Fruit fly (Drosophila melanogaster) whole organism, embryonic: ENCODE results near the gene CG43184.

ENCODE experiments used
- Bgb ChIP-seq: fragments of 200-800 bp; sonication (Bioruptor generic); IDR thresholded peaks from 2 replicates; pipeline ENCODE4 v1.3.6; 2022; ENCODE audit warnings: missing biosample characterization, missing genetic modification characterization; ENCODE audit not compliant: partially characterized antibody
- Bteb2 ChIP-seq: fragments of 200-800 bp; sonication (Bioruptor generic); optimal IDR thresholded peaks from 2 replicates; lab custom pipeline; 2016; ENCODE audit warnings: missing biosample characterization, missing genetic modification characterization
- CG10321 ChIP-seq: fragments of 200-800 bp; sonication (Bioruptor generic); IDR thresholded peaks from 2 replicates; pipeline ENCODE4 v1.3.6; 2022; ENCODE audit warnings: missing biosample characterization, missing genetic modification characterization
- CG11560 ChIP-seq: fragments of 200-800 bp; sonication (Bioruptor generic); IDR thresholded peaks from 3 replicates; pipeline ENCODE4 v1.3.6; 2022; ENCODE audit warnings: missing biosample characterization, missing genetic modification characterization
- CG11696 ChIP-seq: fragments of 200-800 bp; sonication (Bioruptor generic); IDR thresholded peaks from 2 replicates; pipeline ENCODE4 v1.3.6; 2022; ENCODE audit warnings: missing biosample characterization, missing genetic modification characterization
- CG15479 ChIP-seq: fragments of 200-800 bp; sonication (Bioruptor generic); optimal IDR thresholded peaks from 3 replicates; lab custom pipeline; 2019; ENCODE audit warnings: missing biosample characterization, mild to moderate bottlenecking, missing genetic modification characterization, moderate library complexity
- CG17361 ChIP-seq: fragments of 200-800 bp; sonication (Bioruptor generic); IDR thresholded peaks from 3 replicates; pipeline ENCODE4 v1.3.6; 2022; ENCODE audit warnings: missing biosample characterization, missing genetic modification characterization
- CG17385 ChIP-seq: fragments of 200-800 bp; sonication (Bioruptor generic); optimal IDR thresholded peaks from 3 replicates; lab custom pipeline; 2018; ENCODE audit warnings: missing biosample characterization, mild to moderate bottlenecking, missing genetic modification characterization
- CG18011 ChIP-seq: fragments of 200-800 bp; sonication (Bioruptor generic); optimal IDR thresholded peaks from 2 replicates; lab custom pipeline; 2017; ENCODE audit warnings: missing biosample characterization, missing genetic modification characterization, mild to moderate bottlenecking, moderate library complexity, missing genotype
- CG18476 ChIP-seq: fragments of 200-800 bp; sonication (Bioruptor generic); optimal IDR thresholded peaks from 2 replicates; lab custom pipeline; 2016; ENCODE audit warnings: missing biosample characterization, mild to moderate bottlenecking, missing genetic modification characterization
- CG2120 ChIP-seq: fragments of 200-800 bp; sonication (Bioruptor generic); optimal IDR thresholded peaks from 3 replicates; lab custom pipeline; 2016; ENCODE audit warnings: missing biosample characterization, missing genetic modification characterization
- CG32772 ChIP-seq: fragments of 200-800 bp; sonication (Bioruptor generic); IDR thresholded peaks from 2 replicates; pipeline ENCODE4 v1.3.6; 2022; ENCODE audit warnings: missing biosample characterization, missing genetic modification characterization
- CG4360 ChIP-seq: fragments of 200-800 bp; sonication (Bioruptor generic); IDR thresholded peaks from 2 replicates; pipeline ENCODE4 v1.3.6; 2022; ENCODE audit warnings: missing biosample characterization, missing genetic modification characterization
- CG43689 ChIP-seq: fragments of 200-800 bp; sonication (Bioruptor generic); IDR thresholded peaks from 2 replicates; pipeline ENCODE4 v1.3.6; 2022; ENCODE audit warnings: missing biosample characterization, missing genetic modification characterization
- CG4404 ChIP-seq: fragments of 200-800 bp; sonication (Bioruptor generic); IDR thresholded peaks from 2 replicates; pipeline ENCODE4 v1.3.6; 2022; ENCODE audit warnings: missing biosample characterization, missing genetic modification characterization
- CG6683 ChIP-seq: fragments of 200-800 bp; sonication (Bioruptor generic); optimal IDR thresholded peaks from 2 replicates; lab custom pipeline; 2017; ENCODE audit warnings: missing biosample characterization, mild to moderate bottlenecking, missing genetic modification characterization, missing genetic modification reagents
- CG6765 ChIP-seq: fragments of 200-800 bp; sonication (Bioruptor generic); optimal IDR thresholded peaks from 3 replicates; lab custom pipeline; 2017; ENCODE audit warnings: missing biosample characterization, mild to moderate bottlenecking, missing genetic modification characterization
- CG6813 ChIP-seq: fragments of 200-800 bp; sonication (Bioruptor generic); optimal IDR thresholded peaks from 2 replicates; lab custom pipeline; 2017; ENCODE audit warnings: missing biosample characterization, missing genetic modification characterization, mild to moderate bottlenecking, moderate library complexity, missing genetic modification reagents
- CG8281 ChIP-seq: fragments of 200-800 bp; sonication (Bioruptor generic); optimal IDR thresholded peaks from 2 replicates; lab custom pipeline; 2018; ENCODE audit warnings: missing biosample characterization, mild to moderate bottlenecking, missing genetic modification characterization, moderate library complexity
- Dad ChIP-seq: fragments of 200-800 bp; sonication (Bioruptor generic); optimal IDR thresholded peaks from 3 replicates; lab custom pipeline; 2016; ENCODE audit warnings: missing biosample characterization, missing genetic modification characterization
- Dbx ChIP-seq: fragments of 200-800 bp; sonication (Bioruptor generic); IDR thresholded peaks from 3 replicates; pipeline ENCODE4 v1.3.6; 2022; ENCODE audit warnings: missing biosample characterization, missing genetic modification characterization
- Deaf1 ChIP-seq: fragments of 200-800 bp; optimal IDR thresholded peaks from 3 replicates; lab custom pipeline; 2019; ENCODE audit warnings: missing biosample characterization, mild to moderate bottlenecking, missing genetic modification characterization, moderate library complexity
- HmgD ChIP-seq: fragments of 200-800 bp; sonication (Bioruptor generic); optimal IDR thresholded peaks from 3 replicates; lab custom pipeline; 2016; ENCODE audit warnings: missing biosample characterization, missing genetic modification characterization
- Hr78 ChIP-seq, 2 experiments: fragments of 200-800 bp in 1 of 2; fragments of >200 bp in 1 of 2; sonication (Bioruptor generic) in 1 of 2; optimal IDR thresholded peaks; 2 replicates each; lab custom pipeline; 2017 to 2019; ENCODE audit warnings: missing biosample characterization in 2 of 2, missing genetic modification characterization in 2 of 2, mild to moderate bottlenecking in 1 of 2, moderate library complexity in 1 of 2
- Hsf ChIP-seq: fragments of 200-800 bp; sonication (Bioruptor generic); optimal IDR thresholded peaks from 3 replicates; lab custom pipeline; 2016; ENCODE audit warnings: missing biosample characterization, missing genetic modification characterization
- MTF-1 ChIP-seq: fragments of 200-800 bp; sonication (Bioruptor generic); optimal IDR thresholded peaks from 2 replicates; lab custom pipeline; 2018; ENCODE audit warnings: missing biosample characterization, mild to moderate bottlenecking, missing genetic modification characterization, borderline replicate concordance
- Mrtf ChIP-seq: fragments of 200-800 bp; sonication (Bioruptor generic); IDR thresholded peaks from 3 replicates; pipeline ENCODE4 v1.3.6; 2022; ENCODE audit warnings: missing biosample characterization, missing genetic modification characterization
- Poxn ChIP-seq: fragments of 200-800 bp; sonication (Bioruptor generic); IDR thresholded peaks from 2 replicates; pipeline ENCODE4 v1.3.6; 2022; ENCODE audit warnings: missing biosample characterization, missing genetic modification characterization
- Sox100B ChIP-seq: fragments of 200-800 bp; sonication (Bioruptor generic); optimal IDR thresholded peaks from 3 replicates; lab custom pipeline; 2018; ENCODE audit warnings: missing biosample characterization, mild to moderate bottlenecking, missing genetic modification characterization
- Usf ChIP-seq: fragments of 200-800 bp; sonication (Bioruptor generic); optimal IDR thresholded peaks from 2 replicates; lab custom pipeline; 2017; ENCODE audit warnings: missing genotype, missing biosample characterization, missing genetic modification characterization
- Vsx1 ChIP-seq: fragments of 200-800 bp; sonication (Bioruptor generic); optimal IDR thresholded peaks from 2 replicates; lab custom pipeline; 2017; ENCODE audit warnings: missing biosample characterization, mild to moderate bottlenecking, missing genetic modification characterization, missing genetic modification reagents
- Xbp1 ChIP-seq: fragments of 200-800 bp; sonication (Bioruptor generic); optimal IDR thresholded peaks from 3 replicates; lab custom pipeline; 2016; ENCODE audit warnings: missing biosample characterization, mild to moderate bottlenecking, missing genetic modification characterization
- al ChIP-seq: fragments of 200-800 bp; sonication (Bioruptor generic); IDR thresholded peaks from 2 replicates; pipeline ENCODE4 v1.3.6; 2022; ENCODE audit warnings: missing biosample characterization, missing genetic modification characterization
- ash1 ChIP-seq: fragments of 200-800 bp; sonication (Bioruptor generic); optimal IDR thresholded peaks from 2 replicates; lab custom pipeline; 2018; ENCODE audit warnings: missing biosample characterization, mild to moderate bottlenecking, missing genetic modification characterization
- ato ChIP-seq: fragments of 200-800 bp; sonication (Bioruptor generic); IDR thresholded peaks from 2 replicates; pipeline ENCODE4 v1.3.6; 2022; ENCODE audit warnings: missing biosample characterization, missing genetic modification characterization; ENCODE audit not compliant: partially characterized antibody
- bowl ChIP-seq: fragments of 200-800 bp; sonication (Bioruptor generic); IDR thresholded peaks from 2 replicates; pipeline ENCODE4 v1.3.6; 2022; ENCODE audit warnings: missing biosample characterization, missing genetic modification characterization
- br ChIP-seq: fragments of >200 bp; optimal IDR thresholded peaks from 2 replicates; lab custom pipeline; 2017
- chinmo ChIP-seq: fragments of 200-800 bp; sonication (Bioruptor generic); IDR thresholded peaks from 4 replicates; pipeline ENCODE4 v1.3.6; 2022; ENCODE audit warnings: missing biosample characterization, missing genetic modification characterization; ENCODE audit not compliant: partially characterized antibody
- dan ChIP-seq: fragments of 200-800 bp; sonication (Bioruptor generic); IDR thresholded peaks from 2 replicates; pipeline ENCODE4 v1.3.6; 2022; ENCODE audit warnings: missing biosample characterization, missing genetic modification characterization
- dmrt11E ChIP-seq: fragments of 200-800 bp; sonication (Bioruptor generic); optimal IDR thresholded peaks from 3 replicates; lab custom pipeline; 2018; ENCODE audit warnings: missing biosample characterization, mild to moderate bottlenecking, missing genetic modification characterization, moderate library complexity
- fru ChIP-seq: fragments of >200 bp; optimal IDR thresholded peaks from 2 replicates; lab custom pipeline; 2017
- grn ChIP-seq: fragments of 200-800 bp; sonication (Bioruptor generic); optimal IDR thresholded peaks from 3 replicates; lab custom pipeline; 2017; ENCODE audit warnings: missing biosample characterization, missing genetic modification characterization
- hth ChIP-seq: fragments of >200 bp; optimal IDR thresholded peaks from 2 replicates; lab custom pipeline; 2017; ENCODE audit warnings: inconsistent platforms
- lmd ChIP-seq: fragments of 200-800 bp; sonication (Bioruptor generic); IDR thresholded peaks from 2 replicates; pipeline ENCODE4 v1.3.6; 2022; ENCODE audit warnings: missing biosample characterization, missing genetic modification characterization
- otp ChIP-seq: fragments of 200-800 bp; sonication (Bioruptor generic); IDR thresholded peaks from 3 replicates; pipeline ENCODE4, ENCODE4 v1.3.6; 2022; ENCODE audit warnings: missing biosample characterization, missing genetic modification characterization
- slp2 ChIP-seq: fragments of 200-800 bp; sonication (Bioruptor generic); optimal IDR thresholded peaks from 2 replicates; lab custom pipeline; 2016; ENCODE audit warnings: missing biosample characterization, missing genetic modification characterization
- sna ChIP-seq: fragments of 200-800 bp; sonication (Bioruptor generic); IDR thresholded peaks from 2 replicates; pipeline ENCODE4 v1.3.6; 2022; ENCODE audit warnings: missing biosample characterization, missing genetic modification characterization; ENCODE audit not compliant: partially characterized antibody
- sr ChIP-seq: fragments of 200-800 bp; sonication (Bioruptor generic); IDR thresholded peaks from 3 replicates; pipeline ENCODE4 v1.3.6; 2022; ENCODE audit warnings: missing biosample characterization, missing genetic modification characterization
- tio ChIP-seq: fragments of 200-800 bp; sonication (Bioruptor generic); optimal IDR thresholded peaks from 2 replicates; lab custom pipeline; 2017; ENCODE audit warnings: missing biosample characterization, missing genetic modification characterization, inconsistent platforms
- usp ChIP-seq: fragments of >200 bp; optimal IDR thresholded peaks from 2 replicates; lab custom pipeline; 2017; ENCODE audit warnings: missing biosample characterization, missing genetic modification characterization
- yki ChIP-seq: fragments of >200 bp; optimal IDR thresholded peaks from 3 replicates; lab custom pipeline; 2018
- zfh1 ChIP-seq: fragments of 200-800 bp; sonication (Bioruptor generic); IDR thresholded peaks from 3 replicates; pipeline ENCODE4 v1.3.6; 2022; ENCODE audit warnings: missing biosample characterization, missing genetic modification characterization

The CG43184 gene

DNA sequence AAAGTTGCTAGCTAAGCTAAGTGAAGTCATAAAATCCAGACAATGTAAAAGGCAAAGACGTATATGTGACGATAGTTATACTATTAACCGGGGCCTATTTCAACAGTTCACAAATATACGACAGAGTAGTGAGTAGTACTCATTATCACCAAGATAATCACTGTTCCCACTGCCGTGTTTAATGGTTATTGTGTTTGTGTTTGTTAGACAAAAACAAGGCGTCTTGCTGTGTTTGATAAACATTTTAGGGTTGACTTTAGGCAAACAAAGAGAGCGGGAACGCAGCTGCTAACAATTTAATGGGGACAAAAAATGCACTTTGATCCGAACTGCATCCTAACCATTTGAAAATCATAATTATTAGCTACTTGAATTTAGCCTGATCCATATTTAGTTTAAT lies 27.9 kb downstream of the CG43184 start (continued):
- TF ChIP-seq Deaf1 (tag; lab: Kevin White, UChicago) (peak; percentile 2), CG4404 (no peak), bowl (GFP tag; lab: Robert Waterston, UW) (no peak), sr (GFP tag; lab: Robert Waterston, UW) (no peak), sna (GFP tag; lab: Robert Waterston, UW) (no peak), CG6683 (peak; percentile 10), Dad (GFP tag; lab: Kevin White, UChicago) (peak; percentile 43), CG15479 (GFP tag; lab: Kevin White, UChicago) (peak; percentile 54), Hsf (GFP tag; lab: Kevin White, UChicago) (peak; percentile 31), Poxn (GFP tag; lab: Robert Waterston, UW) (no peak), Mrtf (GFP tag; lab: Robert Waterston, UW) (no peak), CG10321 (GFP tag; lab: Robert Waterston, UW) (no peak), MTF-1 (GFP tag; lab: Kevin White, UChicago) (peak; percentile 91), Usf (peak; percentile 19), lmd (no peak), zfh1 (peak; percentile 51; the same call in 1 of the 3 replicates), CG11560 (tag; lab: Robert Waterston, UW) (no peak), Bteb2 (peak; percentile 24), CG32772 (no peak), chinmo (no peak), al (GFP tag; lab: Robert Waterston, UW) (no peak), CG18476 (GFP tag; lab: Kevin White, UChicago) (peak; percentile 23), CG11696 (GFP tag; lab: Robert Waterston, UW) (peak; percentile 41; the same call in 1 of the 2 replicates), CG18011 (GFP tag; lab: Kevin White, UChicago) (peak; percentile 19), tio (no peak), Sox100B (peak; percentile 74), CG17361 (GFP tag; lab: Robert Waterston, UW) (peak; percentile 66), Hr78 (GFP tag; optimal IDR thresholded peaks at IDR 0.05; lab: Kevin White, UChicago) (peak in 1 of 2 experiments; percentile 59), CG43689 (GFP tag; lab: Robert Waterston, UW) (no peak), CG6765 (GFP tag; lab: Kevin White, UChicago) (peak; percentile 18), CG4360 (GFP tag; lab: Robert Waterston, UW) (peak; percentile 45; the same call in 1 of the 2 replicates), dmrt11E (peak; percentile 95), CG2120 (GFP tag; lab: Kevin White, UChicago) (no peak), ato (GFP tag; lab: Robert Waterston, UW) (no peak), usp (no peak), otp (peak; percentile 38; the same call in 1 of the 3 replicates), HmgD (GFP tag; lab: Kevin White, UChicago) (no peak), br (lab: Kevin White, UChicago) (no peak), fru (lab: Kevin White, UChicago) (no peak), hth (no peak), CG17385 (GFP tag; lab: Kevin White, UChicago) (peak; percentile 49), CG6813 (peak; percentile 90), dan (GFP tag; lab: Robert Waterston, UW) (no peak), ash1 (GFP tag; lab: Kevin White, UChicago) (no peak), slp2 (GFP tag; lab: Kevin White, UChicago) (peak; percentile 55), grn (GFP tag; lab: Kevin White, UChicago) (peak; percentile 76), Xbp1 (no peak), Vsx1 (peak; percentile 86), Dbx (no peak), CG8281 (tag; lab: Kevin White, UChicago) (peak; percentile 63), yki (lab: Kevin White, UChicago) (no peak), Bgb (GFP tag; lab: Robert Waterston, UW) (no peak)
